Fruit fly (Drosophila melanogaster) whole organism, wandering third instar larva: Measurements from ENCODE around the gene CG45307.

Source experiments
- Abd-B ChIP-seq: fragments of >200 bp; optimal IDR thresholded peaks from 2 replicates; lab custom pipeline; 2017; ENCODE audit warnings: missing biosample characterization, missing genetic modification characterization
- CG9705 ChIP-seq: fragments of 200-800 bp; sonication (Bioruptor generic); optimal IDR thresholded peaks from 2 replicates; lab custom pipeline; 2018; ENCODE audit warnings: missing biosample characterization, mild to moderate bottlenecking, missing genetic modification characterization
- CrebA ChIP-seq: fragments of 200-800 bp; sonication (Bioruptor generic); optimal IDR thresholded peaks from 2 replicates; lab custom pipeline; 2016; ENCODE audit warnings: missing biosample characterization, mild to moderate bottlenecking, missing genetic modification characterization, borderline replicate concordance
- Dfd ChIP-seq: fragments of >200 bp; optimal IDR thresholded peaks from 2 replicates; lab custom pipeline; 2017; ENCODE audit warnings: missing biosample characterization, missing genetic modification characterization
- GATAd ChIP-seq: sonication (Bioruptor generic); optimal IDR thresholded peaks from 2 replicates; lab custom pipeline; 2016; ENCODE audit warnings: missing biosample characterization, missing genetic modification characterization
- HLH106 ChIP-seq: fragments of 200-800 bp; optimal IDR thresholded peaks from 3 replicates; lab custom pipeline; 2019; ENCODE audit warnings: missing biosample characterization, mild to moderate bottlenecking, missing genetic modification characterization, moderate library complexity
- Hnf4 ChIP-seq: fragments of 200-800 bp; sonication (Bioruptor generic); optimal IDR thresholded peaks from 2 replicates; lab custom pipeline; 2016; ENCODE audit warnings: missing biosample characterization, mild to moderate bottlenecking, missing genetic modification characterization
- Hr78 ChIP-seq: fragments of >200 bp; optimal IDR thresholded peaks from 2 replicates; lab custom pipeline; 2017; ENCODE audit warnings: missing biosample characterization, missing genetic modification characterization
- Hr83 ChIP-seq: fragments of 200-300 bp; sonication (Bioruptor generic); optimal IDR thresholded peaks from 2 replicates; lab custom pipeline; 2016; ENCODE audit warnings: missing biosample characterization, mild to moderate bottlenecking, missing genetic modification characterization, moderate library complexity; ENCODE audit not compliant: poor library complexity, severe bottlenecking
- Jra ChIP-seq: sonication (Bioruptor generic); optimal IDR thresholded peaks from 2 replicates; lab custom pipeline; 2016; ENCODE audit warnings: missing biosample characterization, missing genetic modification characterization
- Mio ChIP-seq: sonication (Bioruptor generic); optimal IDR thresholded peaks from 2 replicates; lab custom pipeline; 2016; ENCODE audit warnings: missing biosample characterization, missing genetic modification characterization
- N ChIP-seq: fragments of >200 bp; optimal IDR thresholded peaks from 2 replicates; lab custom pipeline; 2018; ENCODE audit warnings: missing biosample characterization, missing external identifiers, missing genetic modification characterization
- OdsH ChIP-seq: fragments of 200-800 bp; sonication (Bioruptor generic); optimal IDR thresholded peaks from 2 replicates; lab custom pipeline; 2016; ENCODE audit warnings: missing biosample characterization, mild to moderate bottlenecking, missing genetic modification characterization
- Rel ChIP-seq, 2 experiments: fragments of 200-800 bp; sonication (Bioruptor generic) in 1 of 2; optimal IDR thresholded peaks; 2 replicates in 1 of 2; 3 replicates in 1 of 2; lab custom pipeline; 2016 to 2019; ENCODE audit warnings: mild to moderate bottlenecking in 2 of 2, missing biosample characterization in 2 of 2, missing genetic modification characterization in 2 of 2, moderate library complexity in 1 of 2
- Sp1 ChIP-seq: fragments of 200-800 bp; sonication (Bioruptor generic); optimal IDR thresholded peaks from 3 replicates; lab custom pipeline; 2019; ENCODE audit warnings: missing biosample characterization, mild to moderate bottlenecking, missing genetic modification characterization, moderate library complexity
- Vsx2 ChIP-seq: fragments of 200-300, 225-300 bp; sonication (Bioruptor generic); optimal IDR thresholded peaks from 2 replicates; lab custom pipeline; 2018; ENCODE audit warnings: missing biosample characterization, missing genetic modification characterization; ENCODE audit not compliant: partially characterized antibody
- br ChIP-seq: fragments of 200-800 bp; sonication (Bioruptor generic); optimal IDR thresholded peaks from 2 replicates; lab custom pipeline; 2016; ENCODE audit warnings: missing biosample characterization, missing genetic modification characterization
- dl ChIP-seq, 2 experiments: fragments of 175-275, 200-275 bp in 1 of 2; fragments of 200-275 bp in 1 of 2; sonication (Bioruptor generic); optimal IDR thresholded peaks; lab custom pipeline; 2018; ENCODE audit warnings: mild to moderate bottlenecking in 2 of 2, missing biosample characterization in 2 of 2, missing genetic modification characterization in 2 of 2, moderate library complexity in 2 of 2; ENCODE audit not compliant: partially characterized antibody in 2 of 2, insufficient read depth in 1 of 2
- dmrt93B ChIP-seq: fragments of 200-800 bp; sonication (Bioruptor generic); optimal IDR thresholded peaks from 2 replicates; lab custom pipeline; 2018; ENCODE audit warnings: missing biosample characterization, mild to moderate bottlenecking, missing genetic modification characterization
- ey ChIP-seq: fragments of 200-800 bp; sonication (Bioruptor generic); optimal IDR thresholded peaks from 2 replicates; lab custom pipeline; 2016; ENCODE audit warnings: missing biosample characterization, missing genetic modification characterization
- foxo ChIP-seq, 2 experiments: fragments of 200-800 bp; sonication (Bioruptor generic); optimal IDR thresholded peaks; 2 replicates in 1 of 2; 3 replicates in 1 of 2; lab custom pipeline; 2016 to 2017; ENCODE audit warnings: missing biosample characterization in 2 of 2, missing genetic modification characterization in 2 of 2
- fru ChIP-seq: fragments of 200-800 bp; sonication (Bioruptor generic); optimal IDR thresholded peaks from 3 replicates; lab custom pipeline; 2016; ENCODE audit warnings: missing biosample characterization, mild to moderate bottlenecking, missing genetic modification characterization
- h ChIP-seq: fragments of 200-800 bp; sonication (Bioruptor generic); optimal IDR thresholded peaks from 3 replicates; lab custom pipeline; 2016; ENCODE audit warnings: missing biosample characterization, mild to moderate bottlenecking, missing genetic modification characterization
- jim ChIP-seq: fragments of 175-275, 200-325 bp; sonication (Bioruptor generic); optimal IDR thresholded peaks from 2 replicates; lab custom pipeline; 2016; ENCODE audit warnings: missing biosample characterization, mild to moderate bottlenecking, missing genetic modification characterization
- lola ChIP-seq: fragments of >200 bp; optimal IDR thresholded peaks from 2 replicates; lab custom pipeline; 2017; ENCODE audit warnings: missing biosample characterization, missing genetic modification characterization
- pan ChIP-seq: fragments of >200 bp; optimal IDR thresholded peaks from 2 replicates; lab custom pipeline; 2017
- psq ChIP-seq: fragments of 200-800 bp; sonication (Bioruptor generic); optimal IDR thresholded peaks from 3 replicates; lab custom pipeline; 2017; ENCODE audit warnings: missing biosample characterization, mild to moderate bottlenecking, missing genetic modification characterization, moderate library complexity
- rgr ChIP-seq: fragments of 200-800 bp; sonication (Bioruptor generic); optimal IDR thresholded peaks from 3 replicates; lab custom pipeline; 2016; ENCODE audit warnings: missing biosample characterization, mild to moderate bottlenecking, missing genetic modification characterization
- tai ChIP-seq: sonication (Bioruptor generic); optimal IDR thresholded peaks from 2 replicates; lab custom pipeline; 2016; ENCODE audit warnings: missing biosample characterization, missing genetic modification characterization
- usp ChIP-seq: fragments of >200 bp; optimal IDR thresholded peaks from 2 replicates; lab custom pipeline; 2017; ENCODE audit warnings: missing biosample characterization, missing genetic modification characterization
- woc ChIP-seq: sonication (Bioruptor generic); optimal IDR thresholded peaks from 2 replicates; lab custom pipeline; 2016; ENCODE audit warnings: missing biosample characterization, mild to moderate bottlenecking, missing genetic modification characterization

The CG45307 gene

dm6 chr2L:8768660-8769138 lies 16.8 kb upstream of the CG45307 start, which contains the start of gene LManIII:
TSS of gene LManIII (minus strand) at chr2L:8768710.
- TF ChIP-seq N = no peak
- no peak for TF ChIP-seq Vsx2 (GFP tag; lab: Kevin White, UChicago)
- TF ChIP-seq br (GFP tag; lab: Kevin White, UChicago) = no peak
- TF ChIP-seq ey (GFP tag; lab: Kevin White, UChicago) = no peak
- no peak for TF ChIP-seq h (GFP tag; lab: Kevin White, UChicago)

- TF ChIP-seq GATAd (no peak), psq (GFP tag; lab: Kevin White, UChicago) (no peak), Jra (no peak), Dfd (no peak)
Measured at dm6 chr2L:8762833-8763232, 10.9 kb upstream of the CG45307 start.

DNA sequence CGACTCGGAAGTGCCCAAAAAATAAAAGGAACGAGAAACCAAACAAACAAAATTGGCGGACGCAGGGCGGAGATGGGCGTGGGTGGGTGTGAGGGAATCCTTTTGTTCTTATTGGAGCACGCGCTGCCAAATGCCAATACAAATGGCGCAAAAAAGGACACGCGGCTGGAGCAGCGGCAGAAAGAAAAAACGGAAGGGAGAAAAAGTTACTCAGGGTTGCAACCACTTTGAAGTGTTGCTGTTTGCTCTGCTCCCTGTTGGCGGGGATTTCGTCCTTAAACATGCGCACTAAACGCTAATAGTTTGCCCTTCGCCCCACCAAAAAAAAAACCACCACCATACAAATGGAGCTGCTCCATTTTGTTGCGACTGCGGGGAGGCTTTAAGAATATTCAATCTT lies 4.4 kb downstream of the CG45307 start:
- TF ChIP-seq Hr83 (GFP tag; lab: Kevin White, UChicago) (no peak), pan (lab: Kevin White, UChicago) (no peak), Dfd (no peak), lola (no peak), Rel (GFP tag; optimal IDR thresholded peaks at IDR 0.05; lab: Kevin White, UChicago) (no peak), Rel (tag; optimal IDR thresholded peaks at IDR 0.05; lab: Kevin White, UChicago) (no peak), dmrt93B (GFP tag; lab: Kevin White, UChicago) (no peak), CrebA (GFP tag; lab: Kevin White, UChicago) (no peak), foxo (GFP tag; optimal IDR thresholded peaks at IDR 0.05; lab: Kevin White, UChicago) (no peak), N (no peak), Mio (GFP tag; lab: Kevin White, UChicago) (no peak), Jra (no peak), GATAd (no peak), fru (GFP tag; lab: Kevin White, UChicago) (no peak), OdsH (GFP tag; lab: Kevin White, UChicago) (no peak), psq (GFP tag; lab: Kevin White, UChicago) (no peak), Hr78 (no peak), Sp1 (GFP tag; lab: Kevin White, UChicago) (no peak), usp (GFP tag; lab: Kevin White, UChicago) (no peak), dl (GFP tag; optimal IDR thresholded peaks at IDR 0.05; lab: Kevin White, UChicago; ENCODE audit: insufficient read depth in 1 of 2, partially characterized antibody in 2 of 2) (no peak)

dm6 chr2L:8746350-8746759 lies 5.6 kb downstream of the CG45307 start:
- TF ChIP-seq GATAd (no peak), br (GFP tag; lab: Kevin White, UChicago) (no peak), foxo (GFP tag; optimal IDR thresholded peaks at IDR 0.05; lab: Kevin White, UChicago) (peak in 1 of 2 experiments; percentile 62), psq (GFP tag; lab: Kevin White, UChicago) (peak; percentile 20), h (GFP tag; lab: Kevin White, UChicago) (peak; percentile 53), woc (GFP tag; lab: Kevin White, UChicago) (peak; percentile 22), Hnf4 (GFP tag; lab: Kevin White, UChicago) (no peak), OdsH (GFP tag; lab: Kevin White, UChicago) (peak; percentile 30), pan (lab: Kevin White, UChicago) (no peak), rgr (GFP tag; lab: Kevin White, UChicago) (peak; percentile 19), dl (GFP tag; optimal IDR thresholded peaks at IDR 0.05; lab: Kevin White, UChicago; ENCODE audit: insufficient read depth in 1 of 2, partially characterized antibody in 2 of 2) (no peak), tai (no peak), N (no peak), Sp1 (GFP tag; lab: Kevin White, UChicago) (peak; percentile 42), jim (GFP tag; lab: Kevin White, UChicago) (no peak)

dm6 chr2L:8743082-8743481 lies 8.8 kb downstream of the CG45307 start:
- TF ChIP-seq br (GFP tag; lab: Kevin White, UChicago) (no peak), OdsH (GFP tag; lab: Kevin White, UChicago) (no peak), Abd-B (GFP tag; lab: Kevin White, UChicago) (no peak), HLH106 (no peak), psq (GFP tag; lab: Kevin White, UChicago) (no peak), GATAd (no peak), lola (no peak), N (no peak), CG9705 (GFP tag; lab: Kevin White, UChicago) (no peak), Vsx2 (GFP tag; lab: Kevin White, UChicago) (no peak), Hr83 (GFP tag; lab: Kevin White, UChicago) (no peak), woc (GFP tag; lab: Kevin White, UChicago) (no peak), Hnf4 (GFP tag; lab: Kevin White, UChicago) (no peak)
